Worm (Caenorhabditis elegans) whole organism, L3 larva: ENCODE measurements around the gene T26H5.8.

Source experiments
- aly-2 ChIP-seq: fragments of 150-350 bp; optimal IDR thresholded peaks from 2 replicates; lab custom pipeline; 2014; ENCODE audit warnings: missing biosample characterization, missing genetic modification characterization
- ceh-16 ChIP-seq: sonication (generic microtip); optimal IDR thresholded peaks from 2 replicates; lab custom pipeline; 2017; ENCODE audit warnings: missing biosample characterization, missing genetic modification characterization
- ceh-28 ChIP-seq: fragments of 150-350 bp; optimal IDR thresholded peaks from 2 replicates; lab custom pipeline; 2014; ENCODE audit warnings: missing biosample characterization, missing genetic modification reagents, missing genetic modification characterization
- ceh-82 ChIP-seq: fragments of 150-350 bp; optimal IDR thresholded peaks from 2 replicates; lab custom pipeline; 2014; ENCODE audit warnings: missing biosample characterization, missing genetic modification characterization
- ceh-9 ChIP-seq: sonication (generic microtip); optimal IDR thresholded peaks from 2 replicates; lab custom pipeline; 2018; ENCODE audit warnings: missing biosample characterization, missing genetic modification characterization
- daf-12 ChIP-seq: fragments of 150-350 bp; optimal IDR thresholded peaks from 2 replicates; lab custom pipeline; 2014; ENCODE audit warnings: missing biosample characterization, missing genetic modification reagents, missing genetic modification characterization
- egl-27 ChIP-seq: sonication (generic microtip); optimal IDR thresholded peaks from 4 replicates; lab custom pipeline; 2017; ENCODE audit warnings: missing biosample characterization, missing genetic modification reagents, missing genetic modification characterization
- elt-1 ChIP-seq: fragments of 150-350 bp; optimal IDR thresholded peaks from 2 replicates; lab custom pipeline; 2014; ENCODE audit warnings: missing biosample characterization, missing genetic modification characterization
- elt-2 ChIP-seq: sonication (generic microtip); optimal IDR thresholded peaks from 2 replicates; lab custom pipeline; 2016; ENCODE audit warnings: missing genetic modification reagents, mild to moderate bottlenecking, missing genetic modification characterization, missing compliant biosample characterization
- elt-3 ChIP-seq, 3 experiments: fragments of 150-350 bp in 1 of 3; sonication (generic microtip) in 2 of 3; optimal IDR thresholded peaks; 2 replicates in 2 of 3; 4 replicates in 1 of 3; lab custom pipeline; 2014 to 2017; ENCODE audit warnings: missing biosample characterization in 3 of 3, missing genetic modification characterization in 3 of 3
- eor-1 ChIP-seq, 2 experiments: fragments of 150-350 bp; optimal IDR thresholded peaks; 2 replicates each; lab custom pipeline; 2014 to 2018; ENCODE audit warnings: missing biosample characterization in 2 of 2, missing genetic modification characterization in 2 of 2
- fkh-2 ChIP-seq: fragments of 150-350 bp; optimal IDR thresholded peaks from 2 replicates; lab custom pipeline; 2014; ENCODE audit warnings: missing biosample characterization, missing genetic modification reagents, missing genetic modification characterization
- jun-1 ChIP-seq: fragments of 150-350 bp; optimal IDR thresholded peaks from 2 replicates; lab custom pipeline; 2014; ENCODE audit warnings: missing biosample characterization, missing genetic modification reagents, missing genetic modification characterization
- lin-15B ChIP-seq: fragments of 150-350 bp; optimal IDR thresholded peaks from 2 replicates; lab custom pipeline; 2014; ENCODE audit warnings: missing biosample characterization, missing genetic modification characterization
- lin-39 ChIP-seq: fragments of 150-350 bp; optimal IDR thresholded peaks from 2 replicates; lab custom pipeline; 2018; ENCODE audit warnings: missing biosample characterization, missing genetic modification reagents, missing genetic modification characterization
- nfya-1 ChIP-seq: sonication (generic microtip); optimal IDR thresholded peaks from 2 replicates; lab custom pipeline; 2017; ENCODE audit warnings: missing genetic modification characterization, mild to moderate bottlenecking, missing compliant biosample characterization, antibody characterized with exemption, moderate library complexity; ENCODE audit not compliant: insufficient read depth
- nhr-11 ChIP-seq: fragments of 150-350 bp; optimal IDR thresholded peaks from 2 replicates; lab custom pipeline; 2014; ENCODE audit warnings: missing biosample characterization, missing genetic modification characterization
- nhr-12 ChIP-seq: fragments of 150-350 bp; optimal IDR thresholded peaks from 2 replicates; lab custom pipeline; 2014; ENCODE audit warnings: missing biosample characterization, missing genetic modification characterization
- nhr-23 ChIP-seq: fragments of 150-350 bp; optimal IDR thresholded peaks from 2 replicates; lab custom pipeline; 2014; ENCODE audit warnings: missing biosample characterization, missing genetic modification reagents, missing genetic modification characterization
- nhr-28 ChIP-seq: fragments of 150-350 bp; optimal IDR thresholded peaks from 2 replicates; lab custom pipeline; 2014; ENCODE audit warnings: missing biosample characterization, missing genetic modification characterization
- nhr-43 ChIP-seq: sonication (generic microtip); optimal IDR thresholded peaks from 2 replicates; lab custom pipeline; 2016; ENCODE audit warnings: mild to moderate bottlenecking, missing genetic modification characterization, missing compliant biosample characterization; ENCODE audit not compliant: poor library complexity, severe bottlenecking
- nhr-67 ChIP-seq: fragments of 150-350 bp; optimal IDR thresholded peaks from 2 replicates; lab custom pipeline; 2014; ENCODE audit warnings: missing biosample characterization, missing genetic modification characterization
- nhr-76 ChIP-seq: fragments of 150-350 bp; sonication (generic microtip); optimal IDR thresholded peaks from 5 replicates; lab custom pipeline; 2014; ENCODE audit warnings: missing biosample characterization, missing genetic modification characterization
- nhr-77 ChIP-seq: fragments of 150-350 bp; optimal IDR thresholded peaks from 2 replicates; lab custom pipeline; 2014; ENCODE audit warnings: missing biosample characterization, missing genetic modification characterization
- pha-4 ChIP-seq: fragments of 150-350 bp; optimal IDR thresholded peaks from 2 replicates; lab custom pipeline; 2014; ENCODE audit warnings: missing biosample characterization, missing genetic modification reagents, missing genetic modification characterization
- pqm-1 ChIP-seq: fragments of 150-350 bp; optimal IDR thresholded peaks from 2 replicates; lab custom pipeline; 2017; ENCODE audit warnings: missing biosample characterization, missing genetic modification characterization, inconsistent platforms
- skn-1 ChIP-seq: fragments of 150-350 bp; optimal IDR thresholded peaks from 2 replicates; lab custom pipeline; 2014; ENCODE audit warnings: missing biosample characterization, missing genetic modification characterization
- snpc-4 ChIP-seq: fragments of 150-350 bp; optimal IDR thresholded peaks from 2 replicates; lab custom pipeline; 2014; ENCODE audit warnings: missing biosample characterization, missing genetic modification characterization
- tbx-2 ChIP-seq: sonication (generic microtip); optimal IDR thresholded peaks from 2 replicates; lab custom pipeline; 2016; ENCODE audit warnings: mild to moderate bottlenecking, missing genetic modification characterization, missing compliant biosample characterization
- unc-39 ChIP-seq: sonication (generic microtip); optimal IDR thresholded peaks from 4 replicates; lab custom pipeline; 2017; ENCODE audit warnings: missing biosample characterization, missing genetic modification characterization
- unc-62 ChIP-seq: fragments of 150-350 bp; sonication (generic microtip); optimal IDR thresholded peaks from 4 replicates; lab custom pipeline; 2014; ENCODE audit warnings: missing biosample characterization, missing genetic modification reagents, missing genetic modification characterization
- zag-1 ChIP-seq: fragments of 150-350 bp; optimal IDR thresholded peaks from 2 replicates; lab custom pipeline; 2014; ENCODE audit warnings: missing biosample characterization, missing genetic modification characterization
- ztf-11 ChIP-seq: fragments of 150-350 bp; optimal IDR thresholded peaks from 2 replicates; lab custom pipeline; 2014; ENCODE audit warnings: missing biosample characterization, missing genetic modification characterization
- ztf-4 ChIP-seq: fragments of 150-350 bp; optimal IDR thresholded peaks from 2 replicates; lab custom pipeline; 2014; ENCODE audit warnings: missing biosample characterization, missing genetic modification characterization

The T26H5.8 gene

ce11 chrV:15442384-15442783, 9.9 kb upstream of the T26H5.8 start:
- no peak for TF ChIP-seq nhr-12
- peak; percentile 62 for TF ChIP-seq nfya-1 (tag; lab: Kevin White, UChicago)
- no peak for TF ChIP-seq zag-1 (tag; lab: Kevin White, UChicago)
- TF ChIP-seq unc-39 = no peak

ce11 chrV:15436133-15436532, 3.6 kb upstream of the T26H5.8 start:
- TF ChIP-seq skn-1 (tag; lab: Kevin White, UChicago) = no peak
- TF ChIP-seq elt-2 (tag; lab: Kevin White, UChicago) = peak; percentile 90
- peak; percentile 98 for TF ChIP-seq pqm-1
- peak; percentile 46 for TF ChIP-seq jun-1 (tag; lab: Kevin White, UChicago)
- TF ChIP-seq, all 47 proteins: peak for 3

- no peak for TF ChIP-seq elt-1 (tag; lab: Kevin White, UChicago)
- no peak for TF ChIP-seq lin-15B (tag; lab: Kevin White, UChicago)
- TF ChIP-seq eor-1 (tag; optimal IDR thresholded peaks at IDR 0.05; lab: Kevin White, UChicago) = no peak
- peak; percentile 39 for TF ChIP-seq pha-4 (tag; lab: Kevin White, UChicago)
- no peak for TF ChIP-seq elt-3 (tag; optimal IDR thresholded peaks at IDR 0.05; lab: Kevin White, UChicago)
- TF ChIP-seq lin-39 (tag; lab: Kevin White, UChicago) = no peak
- TF ChIP-seq nhr-67 = no peak
- no peak for TF ChIP-seq ceh-16 (tag; lab: Kevin White, UChicago)
- TF ChIP-seq nhr-77 (tag; lab: Kevin White, UChicago) = no peak
- no peak for TF ChIP-seq nhr-43 (tag; lab: Kevin White, UChicago)
- TF ChIP-seq ztf-11 (tag; lab: Kevin White, UChicago) = no peak
- TF ChIP-seq aly-2 (tag; lab: Kevin White, UChicago) = no peak
- TF ChIP-seq unc-62 (GFP tag; lab: Kevin White, UChicago) = no peak
- TF ChIP-seq daf-12 (tag; lab: Kevin White, UChicago) = no peak
- TF ChIP-seq snpc-4 (tag; lab: Kevin White, UChicago) = no peak
- TF ChIP-seq ceh-82 = no peak
- no peak for TF ChIP-seq nhr-12
- peak; percentile 62 for TF ChIP-seq pqm-1
- TF ChIP-seq elt-2 (tag; lab: Kevin White, UChicago) = peak; percentile 37
Observed at ce11 chrV:15434647-15435046, 2.1 kb upstream of the T26H5.8 start.

- TF ChIP-seq elt-1 (tag; lab: Kevin White, UChicago) = no peak
- TF ChIP-seq snpc-4 (tag; lab: Kevin White, UChicago) = no peak
- no peak for TF ChIP-seq lin-15B (tag; lab: Kevin White, UChicago)
- no peak for TF ChIP-seq nfya-1 (tag; lab: Kevin White, UChicago)
- no peak for TF ChIP-seq fkh-2 (tag; lab: Kevin White, UChicago)
- TF ChIP-seq ceh-82 = no peak
- TF ChIP-seq nhr-28 (tag; lab: Kevin White, UChicago) = no peak
- no peak for TF ChIP-seq tbx-2
- no peak for TF ChIP-seq aly-2 (tag; lab: Kevin White, UChicago)
Observed at ce11 chrV:15431322-15432052, 1.0 kb downstream of the T26H5.8 start.

ce11 chrV:15426944-15427343, 5.6 kb downstream of the T26H5.8 start, which contains the start of gene fbxa-209:
fbxa-209 (minus strand) TSS chrV:15427044.
- no peak for TF ChIP-seq pha-4 (tag; lab: Kevin White, UChicago)
- no peak for TF ChIP-seq nhr-23 (tag; lab: Kevin White, UChicago)
- no peak for TF ChIP-seq elt-1 (tag; lab: Kevin White, UChicago)
- TF ChIP-seq egl-27 (tag; lab: Kevin White, UChicago) = no peak
- TF ChIP-seq nfya-1 (tag; lab: Kevin White, UChicago) = no peak
- TF ChIP-seq ceh-28 (tag; lab: Kevin White, UChicago) = no peak
- no peak for TF ChIP-seq elt-3 (tag; optimal IDR thresholded peaks at IDR 0.05; lab: Kevin White, UChicago)
- no peak for TF ChIP-seq ceh-9 (tag; lab: Kevin White, UChicago)
- no peak for TF ChIP-seq skn-1 (tag; lab: Kevin White, UChicago)
- no peak for TF ChIP-seq nhr-11 (tag; lab: Kevin White, UChicago)
- no peak for TF ChIP-seq nhr-43 (tag; lab: Kevin White, UChicago)
- no peak for TF ChIP-seq nhr-76 (tag; lab: Kevin White, UChicago)
- TF ChIP-seq ztf-4 (tag; lab: Kevin White, UChicago) = no peak
